Fruit fly (Drosophila melanogaster): ENCODE results near the gene f-cup.

Gene f-cup

dm6 chr3R:13700738-13701137 is at the start of gene f-cup:
Gene f-cup, minus strand, starts transcription at chr3R:13700838.
- TF ChIP-seq fd85E (GFP tag; optimal IDR thresholded peaks at IDR 0.05), result no peak
- no peak for TF ChIP-seq eg (GFP tag; IDR thresholded peaks at IDR 0.05)
- no peak for TF ChIP-seq CG10631 (GFP tag; optimal IDR thresholded peaks at IDR 0.05)
- no peak for TF ChIP-seq Sox15 (GFP tag; optimal IDR thresholded peaks at IDR 0.05)
- no peak for TF ChIP-seq lz (GFP tag; optimal IDR thresholded peaks at IDR 0.05)
- no peak for TF ChIP-seq CG11762 (GFP tag; optimal IDR thresholded peaks at IDR 0.05; ENCODE audit: insufficient read depth)
- no peak for TF ChIP-seq esn (GFP tag; optimal IDR thresholded peaks at IDR 0.05)
- TF ChIP-seq CG4318 (GFP tag; optimal IDR thresholded peaks at IDR 0.05), result no peak
- no peak for TF ChIP-seq Ets21C (GFP tag; optimal IDR thresholded peaks at IDR 0.05)
- TF ChIP-seq CG3032 (tag; optimal IDR thresholded peaks at IDR 0.05), result no peak
- no peak for TF ChIP-seq CG8632 (GFP tag; optimal IDR thresholded peaks at IDR 0.05)
- TF ChIP-seq OdsH (GFP tag; optimal IDR thresholded peaks at IDR 0.05), result no peak
- no peak for TF ChIP-seq pdm3 (GFP tag; optimal IDR thresholded peaks at IDR 0.05)
- TF ChIP-seq CG3919 (GFP tag; optimal IDR thresholded peaks at IDR 0.05), result no peak
- no peak for TF ChIP-seq acj6 (GFP tag; optimal IDR thresholded peaks at IDR 0.05)
- no peak for TF ChIP-seq CG32006 (GFP tag; optimal IDR thresholded peaks at IDR 0.05)
- no peak for TF ChIP-seq dac (GFP tag; optimal IDR thresholded peaks at IDR 0.05)
- TF ChIP-seq CG11902 (GFP tag; optimal IDR thresholded peaks at IDR 0.05), result no peak
- no peak for TF ChIP-seq fkh (GFP tag; optimal IDR thresholded peaks at IDR 0.05)

DNA sequence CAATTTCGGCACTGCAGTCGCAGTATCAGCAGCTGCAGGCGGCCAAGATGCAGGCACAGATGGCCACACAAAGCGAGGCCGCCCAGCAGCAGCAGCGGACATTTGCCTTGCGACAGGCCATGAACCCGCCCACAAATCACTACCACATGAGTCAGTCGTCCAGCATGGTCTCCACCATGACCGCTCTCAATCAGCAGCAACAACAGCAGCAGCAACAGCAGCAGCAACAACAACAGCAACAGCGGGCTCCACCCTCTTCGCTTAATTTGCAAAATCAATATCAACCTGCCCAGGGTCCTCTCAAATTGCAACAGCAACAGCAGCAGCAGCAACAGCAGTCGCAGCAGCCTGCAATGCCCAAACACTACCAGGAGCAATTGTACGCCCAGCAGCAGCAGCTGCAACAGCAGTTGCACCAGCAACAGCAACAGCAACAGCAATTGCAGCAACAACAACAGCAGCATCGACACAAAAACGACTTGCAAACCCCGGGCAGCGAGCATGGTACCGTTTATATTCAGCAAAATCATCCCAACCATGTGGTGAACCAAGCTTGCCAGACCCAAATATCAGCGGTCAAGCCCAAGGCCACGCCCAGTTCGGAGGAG is 45.5 kb upstream of the f-cup start:
- TF ChIP-seq pdm3 (GFP tag; optimal IDR thresholded peaks at IDR 0.05) (no peak), ss (GFP tag; optimal IDR thresholded peaks at IDR 0.05) (no peak), CG31627 (GFP tag; optimal IDR thresholded peaks at IDR 0.05) (no peak), eg (GFP tag; IDR thresholded peaks at IDR 0.05) (no peak), dsx (GFP tag; optimal IDR thresholded peaks at IDR 0.05; ENCODE audit: poor library complexity, severe bottlenecking) (no peak), Eip93F (GFP tag; optimal IDR thresholded peaks at IDR 0.05) (no peak), Blimp-1 (GFP tag; optimal IDR thresholded peaks at IDR 0.05) (no peak), CG6276 (GFP tag; optimal IDR thresholded peaks at IDR 0.05) (no peak), net (GFP tag; optimal IDR thresholded peaks at IDR 0.05) (no peak), vri (GFP tag; optimal IDR thresholded peaks at IDR 0.05) (no peak), CG4318 (GFP tag; optimal IDR thresholded peaks at IDR 0.05) (no peak), Ets21C (GFP tag; optimal IDR thresholded peaks at IDR 0.05) (no peak), CG11762 (GFP tag; optimal IDR thresholded peaks at IDR 0.05; ENCODE audit: insufficient read depth) (no peak), Eip78C (GFP tag) (no peak), CG8119 (GFP tag; IDR thresholded peaks at IDR 0.05) (no peak), dac (GFP tag; optimal IDR thresholded peaks at IDR 0.05) (no peak)

DNA sequence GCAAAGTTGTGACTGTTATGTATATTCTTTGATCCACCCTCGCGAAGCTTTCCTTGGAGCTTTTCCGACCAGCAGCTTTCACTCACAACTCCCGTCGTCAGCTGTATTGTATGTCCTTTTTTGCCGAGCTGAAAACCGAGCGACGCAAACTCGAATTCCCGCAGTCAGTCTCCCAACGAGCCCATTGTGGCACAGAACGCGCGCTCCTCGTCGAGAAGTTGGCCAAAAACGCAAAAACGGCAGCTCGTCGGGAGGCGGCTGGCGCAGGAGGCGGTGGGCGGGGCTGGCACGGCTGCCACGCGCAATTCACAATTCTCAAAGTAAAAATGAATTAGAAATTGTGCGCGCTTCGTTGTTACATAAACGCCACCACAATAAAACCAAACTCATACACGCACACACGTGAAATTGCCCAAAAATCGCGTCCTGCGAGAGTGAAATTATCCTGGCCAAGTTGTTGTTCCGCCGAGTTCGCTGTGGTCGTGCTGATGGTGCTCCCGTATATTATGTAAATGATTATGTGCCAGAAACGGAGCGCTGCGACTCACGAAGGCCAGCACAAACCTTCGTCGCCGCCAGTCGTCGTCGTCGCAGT is 34.8 kb upstream of the f-cup start:
- TF ChIP-seq ss (GFP tag; optimal IDR thresholded peaks at IDR 0.05) (no peak), CG6163 (GFP tag; IDR thresholded peaks at IDR 0.05) (no peak), svp (GFP tag) (peak; percentile 35), CG8119 (GFP tag; IDR thresholded peaks at IDR 0.05) (no peak), achi (GFP tag; optimal IDR thresholded peaks at IDR 0.05) (no peak)

- TF ChIP-seq CG6163 (GFP tag; IDR thresholded peaks at IDR 0.05) (0 out of 3 replicates have a peak, but pooled peaks have one; percentile 22), Eip78C (GFP tag) (no peak), achi (GFP tag; optimal IDR thresholded peaks at IDR 0.05) (no peak), net (GFP tag; optimal IDR thresholded peaks at IDR 0.05) (no peak), Hr4 (GFP tag; optimal IDR thresholded peaks at IDR 0.05) (no peak), eg (GFP tag; IDR thresholded peaks at IDR 0.05) (peak; percentile 29; the same call in 1 of the 3 replicates), fkh (GFP tag; optimal IDR thresholded peaks at IDR 0.05) (no peak), fd85E (GFP tag; optimal IDR thresholded peaks at IDR 0.05) (no peak), ss (GFP tag; optimal IDR thresholded peaks at IDR 0.05) (peak in 1 of 2 experiments; percentile 3)
Measured at dm6 chr3R:13730005-13730404, 29.4 kb upstream of the f-cup start.
